Fruit fly (Drosophila melanogaster) Kc167 (cell line): Measurements from ENCODE around the gene Prx2.

Experiments
- Myc ChIP-seq: fragments of >200 bp; optimal IDR thresholded peaks from 2 replicates; lab custom pipeline; 2017; ENCODE audit warnings: missing external identifiers
- insv ChIP-seq: fragments of >200 bp; optimal IDR thresholded peaks from 3 replicates; lab custom pipeline; 2018; ENCODE audit warnings: missing external identifiers
- psq ChIP-seq: fragments of >200 bp; optimal IDR thresholded peaks from 2 replicates; lab custom pipeline; 2017; ENCODE audit warnings: missing external identifiers
- ttk ChIP-seq: sonication (Bioruptor generic); optimal IDR thresholded peaks from 2 replicates; lab custom pipeline; 2017; ENCODE audit warnings: missing external identifiers

DNA sequence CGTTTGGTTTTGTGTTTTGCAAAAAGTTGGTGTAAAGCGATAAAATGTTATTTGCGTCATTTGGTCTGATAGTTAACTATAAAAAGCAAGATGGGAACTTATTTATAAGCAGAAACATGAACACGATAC lies 26.2 kb upstream of the Prx2 start, which contains the start of gene IP3K2:
- TF ChIP-seq ttk (lab: Kevin White, UChicago), result no peak
- no peak for TF ChIP-seq psq
- no peak for TF ChIP-seq insv (lab: Kevin White, UChicago)
- TF ChIP-seq Myc, result no peak
